Fruit fly (Drosophila melanogaster) whole organism, prepupa: ENCODE results near the gene nompB.

Experiments used
- CG11762 ChIP-seq: fragments of 200-800 bp; sonication (Bioruptor generic); optimal IDR thresholded peaks from 3 replicates; lab custom pipeline; 2016; ENCODE audit warnings: missing biosample characterization, missing genetic modification characterization; ENCODE audit not compliant: insufficient read depth
- CG6163 ChIP-seq: fragments of 200-800 bp; sonication (Bioruptor generic); IDR thresholded peaks from 3 replicates; pipeline ENCODE4 v1.3.6; 2022; ENCODE audit warnings: missing biosample characterization, missing genetic modification characterization
- Sox102F ChIP-seq: fragments of 200-800 bp; sonication (Bioruptor generic); optimal IDR thresholded peaks from 2 replicates; lab custom pipeline; 2016; ENCODE audit warnings: missing biosample characterization, mild to moderate bottlenecking, missing genetic modification characterization
- fd85E ChIP-seq: fragments of 200-800 bp; sonication (Bioruptor generic); optimal IDR thresholded peaks from 3 replicates; lab custom pipeline; 2016; ENCODE audit warnings: missing biosample characterization, missing genetic modification characterization
- ss ChIP-seq, 2 experiments: fragments of 200-800 bp; sonication (Bioruptor generic); optimal IDR thresholded peaks; 2 replicates in 1 of 2; 3 replicates in 1 of 2; lab custom pipeline; 2017 to 2018; ENCODE audit warnings: mild to moderate bottlenecking in 2 of 2, missing biosample characterization in 2 of 2, missing genetic modification characterization in 2 of 2, moderate library complexity in 1 of 2

- no peak for TF ChIP-seq Sox102F (GFP tag; lab: Kevin White, UChicago)
- TF ChIP-seq CG6163 = no peak; the same call in 2 of the 3 replicates
- no peak for TF ChIP-seq CG11762 (GFP tag; lab: Kevin White, UChicago)
- TF ChIP-seq ss (GFP tag; optimal IDR thresholded peaks at IDR 0.05; lab: Kevin White, UChicago) = peak in 1 of 2 experiments; percentile 35
- TF ChIP-seq fd85E = no peak
Observed at dm6 chr2L:21628533-21628932, 39.3 kb upstream of the nompB start.
